Fruit fly (Drosophila melanogaster): ENCODE data around the gene ome.

Gene ome

dm6 chr3L:14678097-14678679 lies 5.5 kb downstream of the ome start, which contains the start of gene CG4914:
CG4914 (minus strand) TSS chr3L:14678147.
- peak; percentile 72 for TF ChIP-seq CG15710 (tag; optimal IDR thresholded peaks at IDR 0.05)
- TF ChIP-seq CG13204 (GFP tag; optimal IDR thresholded peaks at IDR 0.05), result no peak
- peak; percentile 86 for TF ChIP-seq CG9948 (tag; optimal IDR thresholded peaks at IDR 0.05)
- TF ChIP-seq CG34367 (tag; optimal IDR thresholded peaks at IDR 0.05), result peak; percentile 67
- no peak for TF ChIP-seq EcR (GFP tag; optimal IDR thresholded peaks at IDR 0.05)
- peak; percentile 77 for TF ChIP-seq CG4496 (GFP tag; IDR thresholded peaks at IDR 0.05)
- TF ChIP-seq Snoo (tag; optimal IDR thresholded peaks at IDR 0.05), result peak; percentile 88
- TF ChIP-seq CG32121 (GFP tag; IDR thresholded peaks at IDR 0.05), result peak; percentile 66; the same call in 1 of the 2 replicates
- TF ChIP-seq CG8159 (tag; optimal IDR thresholded peaks at IDR 0.05), result peak; percentile 64
- TF ChIP-seq CG10348 (GFP tag; IDR thresholded peaks at IDR 0.05), result no peak
- peak; percentile 44; the same call in 1 of the 2 replicates for TF ChIP-seq Ets98B (GFP tag; IDR thresholded peaks at IDR 0.05)
- peak; percentile 79 for TF ChIP-seq CG17806 (tag; optimal IDR thresholded peaks at IDR 0.05)
- TF ChIP-seq D1 (tag; optimal IDR thresholded peaks at IDR 0.05), result peak; percentile 80
- TF ChIP-seq fd96Ca (GFP tag; IDR thresholded peaks at IDR 0.05), result 0 out of 3 replicates have a peak, but pooled peaks have one; percentile 40
- TF ChIP-seq CG14655 (GFP tag; optimal IDR thresholded peaks at IDR 0.05), result peak; percentile 96
- TF ChIP-seq CG8301 (tag; optimal IDR thresholded peaks at IDR 0.05), result peak; percentile 94
- TF ChIP-seq Pif1A (GFP tag; optimal IDR thresholded peaks at IDR 0.05), result peak; percentile 62
- peak; percentile 35; the same call in 1 of the 2 replicates for TF ChIP-seq CG12605 (GFP tag; IDR thresholded peaks at IDR 0.05)
- TF ChIP-seq gl (tag; optimal IDR thresholded peaks at IDR 0.05), result no peak
- TF ChIP-seq Pif1B (GFP tag; optimal IDR thresholded peaks at IDR 0.05), result peak; percentile 44
- TF ChIP-seq rn (GFP tag; IDR thresholded peaks at IDR 0.05), result peak; percentile 51

- peak; percentile 79 for TF ChIP-seq CG12605 (GFP tag; IDR thresholded peaks at IDR 0.05)
- TF ChIP-seq Snoo (tag; optimal IDR thresholded peaks at IDR 0.05), result no peak
- no peak for TF ChIP-seq rn (GFP tag; IDR thresholded peaks at IDR 0.05)
These were observed 8.9 kb downstream of the ome start for dm6 chr3L:14681504-14681903.

- no peak for TF ChIP-seq CG15710 (tag; optimal IDR thresholded peaks at IDR 0.05)
These were observed 11.8 kb downstream of the ome start, which contains the start of gene Dnaaf6 for dm6 chr3L:14684468-14684867. Dnaaf6 (plus strand) TSS chr3L:14684768.

- TF ChIP-seq CG12605 (GFP tag; IDR thresholded peaks at IDR 0.05) (no peak), CG15710 (tag; optimal IDR thresholded peaks at IDR 0.05) (no peak), CG17806 (tag; optimal IDR thresholded peaks at IDR 0.05) (no peak), CG14655 (GFP tag; optimal IDR thresholded peaks at IDR 0.05) (no peak), gl (tag; optimal IDR thresholded peaks at IDR 0.05) (no peak), CG10348 (GFP tag; IDR thresholded peaks at IDR 0.05) (no peak), CG9948 (tag; optimal IDR thresholded peaks at IDR 0.05) (no peak), Pif1A (GFP tag; optimal IDR thresholded peaks at IDR 0.05) (no peak), Snoo (tag; optimal IDR thresholded peaks at IDR 0.05) (no peak), fd96Ca (GFP tag; IDR thresholded peaks at IDR 0.05) (no peak), CG8159 (tag; optimal IDR thresholded peaks at IDR 0.05) (no peak), rn (GFP tag; IDR thresholded peaks at IDR 0.05) (no peak), EcR (GFP tag; optimal IDR thresholded peaks at IDR 0.05) (no peak), D1 (tag; optimal IDR thresholded peaks at IDR 0.05) (no peak)
These were observed 13.6 kb downstream of the ome start for dm6 chr3L:14686251-14686650.

dm6 chr3L:14691047-14691446 lies 18.4 kb downstream of the ome start, which contains the start of gene gdrd:
gdrd (plus strand) TSS chr3L:14691347.
- TF ChIP-seq Pif1A (GFP tag; optimal IDR thresholded peaks at IDR 0.05) (no peak), CG17806 (tag; optimal IDR thresholded peaks at IDR 0.05) (no peak), fd96Ca (GFP tag; IDR thresholded peaks at IDR 0.05) (no peak), CG4496 (GFP tag; IDR thresholded peaks at IDR 0.05) (no peak), gl (tag; optimal IDR thresholded peaks at IDR 0.05) (no peak), EcR (GFP tag; optimal IDR thresholded peaks at IDR 0.05) (no peak), CG10348 (GFP tag; IDR thresholded peaks at IDR 0.05) (no peak)

dm6 chr3L:14697005-14697404 lies 24.4 kb downstream of the ome start, which contains the start of gene CG13474:
CG13474 (minus strand) TSS chr3L:14697105.
- TF ChIP-seq CG8301 (tag; optimal IDR thresholded peaks at IDR 0.05) (no peak), CG9948 (tag; optimal IDR thresholded peaks at IDR 0.05) (no peak), Ets98B (GFP tag; IDR thresholded peaks at IDR 0.05) (no peak), CG10348 (GFP tag; IDR thresholded peaks at IDR 0.05) (no peak), CG34367 (tag; optimal IDR thresholded peaks at IDR 0.05) (no peak), fd96Ca (GFP tag; IDR thresholded peaks at IDR 0.05) (no peak), CG8159 (tag; optimal IDR thresholded peaks at IDR 0.05) (no peak), CG13204 (GFP tag; optimal IDR thresholded peaks at IDR 0.05) (no peak), CG32121 (GFP tag; IDR thresholded peaks at IDR 0.05) (no peak), CG17806 (tag; optimal IDR thresholded peaks at IDR 0.05) (no peak), Pif1A (GFP tag; optimal IDR thresholded peaks at IDR 0.05) (no peak), D1 (tag; optimal IDR thresholded peaks at IDR 0.05) (no peak), CG14655 (GFP tag; optimal IDR thresholded peaks at IDR 0.05) (no peak), EcR (GFP tag; optimal IDR thresholded peaks at IDR 0.05) (no peak), rn (GFP tag; IDR thresholded peaks at IDR 0.05) (no peak), CG4496 (GFP tag; IDR thresholded peaks at IDR 0.05) (no peak), CG12605 (GFP tag; IDR thresholded peaks at IDR 0.05) (no peak)
